Fruit fly (Drosophila melanogaster): ENCODE data around the gene HP4.
A peak's percentile ranks its signal among the peaks of the same experiment; 100 is the strongest.

HP4 gene

DNA sequence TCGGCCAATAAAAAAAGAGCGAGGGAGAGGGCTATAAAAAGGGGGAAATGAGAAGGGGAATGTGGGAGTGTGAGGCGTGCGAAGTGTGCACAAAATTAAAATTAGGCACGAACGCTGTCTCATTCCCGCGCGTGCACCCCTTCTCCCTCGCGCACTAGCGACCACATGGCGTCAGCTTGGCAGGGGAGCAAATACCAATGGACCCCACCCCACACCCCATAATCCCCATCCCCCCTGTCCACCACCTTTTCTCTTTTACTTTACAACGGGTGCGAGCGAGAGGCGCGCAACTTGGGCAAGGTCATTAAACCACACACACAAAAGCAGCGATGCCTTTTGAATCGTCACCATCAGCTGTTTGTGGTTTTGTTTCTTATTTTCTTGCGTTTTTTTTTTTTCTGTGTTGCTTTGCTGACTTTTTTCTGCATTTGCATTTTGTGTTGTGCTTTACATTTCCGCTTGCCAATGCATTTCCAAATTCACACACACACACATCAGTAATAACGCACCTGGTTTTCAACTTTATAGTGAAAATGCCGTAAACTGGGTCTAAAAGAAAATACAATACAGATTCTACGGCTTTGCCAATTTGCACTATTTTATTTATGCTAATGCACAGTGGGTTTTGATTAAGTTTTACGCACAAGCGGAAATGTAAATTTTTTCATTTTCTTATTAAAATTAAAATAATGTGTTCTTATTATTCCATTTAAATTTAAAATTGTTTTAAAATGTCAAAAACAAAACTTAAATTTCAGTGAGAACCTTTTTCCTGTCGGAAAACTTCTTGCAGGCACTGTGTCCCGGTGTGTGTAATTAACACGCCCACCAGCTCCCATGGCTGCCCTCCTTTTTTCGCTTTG is 48.6 kb upstream of the HP4 start (continued):
- TF ChIP-seq abd-A (tag; optimal IDR thresholded peaks at IDR 0.05) (peak; percentile 86), nmo (GFP tag; optimal IDR thresholded peaks at IDR 0.05) (peak; percentile 82), CG17328 (GFP tag; IDR thresholded peaks at IDR 0.05) (0 out of 2 replicates have a peak, but pooled peaks have one; percentile 21), Nf-YC (tag; optimal IDR thresholded peaks at IDR 0.05) (peak; percentile 45), CG12071 (GFP tag; optimal IDR thresholded peaks at IDR 0.05) (no peak), CG3163 (GFP tag; optimal IDR thresholded peaks at IDR 0.05) (no peak), lmd (GFP tag; IDR thresholded peaks at IDR 0.05) (peak; percentile 72), croc (GFP tag; conservative IDR thresholded peaks at IDR 0.05) (peak; percentile 16; the same call in 1 of the 3 replicates), Xbp1 (GFP tag; optimal IDR thresholded peaks at IDR 0.05) (peak; percentile 8), so (GFP tag; IDR thresholded peaks at IDR 0.05) (peak; percentile 27; the same call in 1 of the 3 replicates), vvl (GFP tag; IDR thresholded peaks at IDR 0.05) (no peak; the same call in 1 of the 2 replicates), dysf (GFP tag; IDR thresholded peaks at IDR 0.05) (peak; percentile 79; the same call in 2 of the 3 replicates), pros (GFP tag; optimal IDR thresholded peaks at IDR 0.05) (peak; percentile 45), lola (GFP tag; optimal IDR thresholded peaks at IDR 0.05) (no peak), CG2199 (GFP tag; IDR thresholded peaks at IDR 0.05) (no peak), CG17802 (tag; optimal IDR thresholded peaks at IDR 0.05) (no peak), Doc2 (GFP tag; IDR thresholded peaks at IDR 0.05) (no peak), phol (tag; optimal IDR thresholded peaks at IDR 0.05) (peak; percentile 55), CG7928 (GFP tag; optimal IDR thresholded peaks at IDR 0.05) (no peak), twi (tag; optimal IDR thresholded peaks at IDR 0.05) (peak; percentile 57), caup (GFP tag; optimal IDR thresholded peaks at IDR 0.05; ENCODE audit: severe bottlenecking) (peak; percentile 39), Aef1 (GFP tag; IDR thresholded peaks at IDR 0.05) (peak; percentile 75), CoRest (tag; optimal IDR thresholded peaks at IDR 0.05) (peak; percentile 41), bcd (GFP tag; optimal IDR thresholded peaks at IDR 0.05) (peak; percentile 51), CG15269 (tag; optimal IDR thresholded peaks at IDR 0.05) (peak; percentile 59), CG4328 (GFP tag; optimal IDR thresholded peaks at IDR 0.05) (peak; percentile 4), CG11247 (GFP tag; IDR thresholded peaks at IDR 0.05) (peak; percentile 15; the same call in 1 of the 2 replicates), CG8281 (tag; optimal IDR thresholded peaks at IDR 0.05) (no peak), CG6254 (GFP tag; optimal IDR thresholded peaks at IDR 0.05) (no peak), Med (GFP tag) (peak; percentile 73), CG17912 (GFP tag; optimal IDR thresholded peaks at IDR 0.05) (no peak), bsh (GFP tag; optimal IDR thresholded peaks at IDR 0.05) (peak; percentile 16 to 21), grau (tag; optimal IDR thresholded peaks at IDR 0.05) (peak; percentile 52), CG7271 (tag; optimal IDR thresholded peaks at IDR 0.05) (no peak), Fer2 (tag; optimal IDR thresholded peaks at IDR 0.05) (peak; percentile 8), Sox102F (GFP tag; optimal IDR thresholded peaks at IDR 0.05) (peak; percentile 46), knrl (GFP tag; IDR thresholded peaks at IDR 0.05; ENCODE audit: partially characterized antibody) (no peak), gsb (GFP tag; IDR thresholded peaks at IDR 0.05) (peak; percentile 56), tio (GFP tag; optimal IDR thresholded peaks at IDR 0.05) (peak; percentile 31), nau (GFP tag; optimal IDR thresholded peaks at IDR 0.05) (no peak), CG10543 (GFP tag; optimal IDR thresholded peaks at IDR 0.05) (peak; percentile 85), stc (GFP tag; IDR thresholded peaks at IDR 0.05) (peak; percentile 55), CG10267 (tag; optimal IDR thresholded peaks at IDR 0.05) (peak; percentile 23), E2f2 (GFP tag; IDR thresholded peaks at IDR 0.05) (peak; percentile 40; the same call in 1 of the 2 replicates), CG15514 (GFP tag; optimal IDR thresholded peaks at IDR 0.05) (peak; percentile 28), esg (GFP tag; conservative IDR thresholded peaks at IDR 0.05) (0 out of 2 replicates have a peak, but pooled peaks have one; percentile 49), Ssrp (tag; optimal IDR thresholded peaks at IDR 0.05) (peak; percentile 31)

Data from whole organism, embryonic.